Fruit fly (Drosophila melanogaster) whole organism, embryonic: ENCODE measurements around the gene mnd.

Experiments used
- ATbp ChIP-seq: fragments of 200-800 bp; sonication (Bioruptor generic); optimal IDR thresholded peaks from 2 replicates; lab custom pipeline; 2017; ENCODE audit warnings: missing biosample characterization, mild to moderate bottlenecking, missing genetic modification characterization, missing genetic modification reagents
- CG15479 ChIP-seq: fragments of 200-800 bp; sonication (Bioruptor generic); optimal IDR thresholded peaks from 3 replicates; lab custom pipeline; 2019; ENCODE audit warnings: missing biosample characterization, mild to moderate bottlenecking, missing genetic modification characterization, moderate library complexity
- CG4360 ChIP-seq: fragments of 200-800 bp; sonication (Bioruptor generic); IDR thresholded peaks from 2 replicates; pipeline ENCODE4 v1.3.6; 2022; ENCODE audit warnings: missing biosample characterization, missing genetic modification characterization
- D ChIP-seq, 2 experiments: fragments of 200-800 bp in 1 of 2; fragments of >200 bp in 1 of 2; sonication (Bioruptor generic) in 1 of 2; optimal IDR thresholded peaks; 2 replicates in 1 of 2; 3 replicates in 1 of 2; lab custom pipeline; 2017; ENCODE audit warnings: mild to moderate bottlenecking in 1 of 2, missing biosample characterization in 1 of 2, missing genetic modification characterization in 1 of 2, missing genetic modification reagents in 1 of 2
- HmgD ChIP-seq: fragments of 200-800 bp; sonication (Bioruptor generic); optimal IDR thresholded peaks from 3 replicates; lab custom pipeline; 2016; ENCODE audit warnings: missing biosample characterization, missing genetic modification characterization
- Mad ChIP-seq: fragments of 200-800 bp; sonication (Bioruptor generic); optimal IDR thresholded peaks from 2 replicates; lab custom pipeline; 2016; ENCODE audit warnings: missing biosample characterization, missing genetic modification characterization
- Pdp1 ChIP-seq, 2 experiments: fragments of 200-800 bp; sonication (Bioruptor generic); optimal IDR thresholded peaks; 3 replicates each; lab custom pipeline; 2016; ENCODE audit warnings: missing biosample characterization in 2 of 2, missing genetic modification characterization in 2 of 2, mild to moderate bottlenecking in 1 of 2, moderate library complexity in 1 of 2
- Xrp1 ChIP-seq: fragments of 200-800 bp; sonication (Bioruptor generic); IDR thresholded peaks from 2 replicates; pipeline ENCODE4 v1.3.6; 2022; ENCODE audit warnings: missing biosample characterization, missing genetic modification characterization
- cad ChIP-seq: fragments of >200 bp; optimal IDR thresholded peaks from 2 replicates; lab custom pipeline; 2017; ENCODE audit warnings: missing biosample characterization, missing genetic modification characterization
- chn ChIP-seq: fragments of 200-800 bp; sonication (Bioruptor generic); optimal IDR thresholded peaks from 2 replicates; lab custom pipeline; 2016; ENCODE audit warnings: missing biosample characterization, missing genetic modification characterization
- insv ChIP-seq, 2 experiments: fragments of 200-800 bp; sonication (Bioruptor generic); optimal IDR thresholded peaks; 3 replicates each; lab custom pipeline; 2016 to 2018; ENCODE audit warnings: missing biosample characterization in 2 of 2, missing genetic modification characterization in 2 of 2
- tll ChIP-seq, 2 experiments: fragments of 200-800 bp in 1 of 2; fragments of >200 bp in 1 of 2; sonication (Bioruptor generic) in 1 of 2; optimal IDR thresholded peaks; 2 replicates each; lab custom pipeline; 2017 to 2019; ENCODE audit warnings: missing biosample characterization in 2 of 2, missing genetic modification characterization in 2 of 2, mild to moderate bottlenecking in 1 of 2, moderate library complexity in 1 of 2
- twi ChIP-seq: fragments of 200-800 bp; optimal IDR thresholded peaks from 2 replicates; lab custom pipeline; 2019; ENCODE audit warnings: missing biosample characterization, mild to moderate bottlenecking, missing genetic modification characterization, moderate library complexity
- zen ChIP-seq: fragments of 200-800 bp; sonication (Bioruptor generic); optimal IDR thresholded peaks from 3 replicates; lab custom pipeline; 2018; ENCODE audit warnings: missing biosample characterization, mild to moderate bottlenecking, missing genetic modification characterization, moderate library complexity

mnd gene

DNA sequence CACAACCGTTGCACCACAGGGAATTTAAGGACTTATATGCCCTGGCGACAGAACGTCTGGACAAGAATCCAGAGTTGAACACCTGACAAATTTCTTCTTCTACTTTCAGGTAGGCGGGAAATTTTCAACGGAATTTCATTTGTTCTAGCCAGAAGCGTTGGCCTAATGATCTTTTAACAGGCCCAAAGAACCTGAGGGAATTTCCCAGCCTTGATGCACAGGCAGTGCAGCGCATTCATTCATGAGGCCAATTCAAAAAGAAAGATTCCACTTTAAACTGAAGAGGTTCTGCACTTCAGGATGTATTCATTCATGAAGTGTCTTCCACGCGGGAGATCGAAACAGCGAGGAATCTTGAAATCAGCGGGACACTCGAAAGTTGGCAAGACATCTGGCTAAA, 54.6 kb downstream of the mnd start:
- no peak for TF ChIP-seq Pdp1 (GFP tag; optimal IDR thresholded peaks at IDR 0.05; lab: Kevin White, UChicago)
- TF ChIP-seq ATbp, result no peak
- TF ChIP-seq chn (GFP tag; lab: Kevin White, UChicago), result no peak
- no peak for TF ChIP-seq Xrp1 (GFP tag; lab: Robert Waterston, UW)
- peak; percentile 97 for TF ChIP-seq zen (tag; lab: Kevin White, UChicago)
- TF ChIP-seq insv (GFP tag; optimal IDR thresholded peaks at IDR 0.05; lab: Kevin White, UChicago), result peak in 1 of 2 experiments; percentile 24
- TF ChIP-seq tll (GFP tag; optimal IDR thresholded peaks at IDR 0.05; lab: Kevin White, UChicago), result peak in 1 of 2 experiments; percentile 18
- no peak for TF ChIP-seq cad (GFP tag; lab: Kevin White, UChicago)
- no peak for TF ChIP-seq Mad
- TF ChIP-seq twi (tag; lab: Kevin White, UChicago), result peak; percentile 71

DNA sequence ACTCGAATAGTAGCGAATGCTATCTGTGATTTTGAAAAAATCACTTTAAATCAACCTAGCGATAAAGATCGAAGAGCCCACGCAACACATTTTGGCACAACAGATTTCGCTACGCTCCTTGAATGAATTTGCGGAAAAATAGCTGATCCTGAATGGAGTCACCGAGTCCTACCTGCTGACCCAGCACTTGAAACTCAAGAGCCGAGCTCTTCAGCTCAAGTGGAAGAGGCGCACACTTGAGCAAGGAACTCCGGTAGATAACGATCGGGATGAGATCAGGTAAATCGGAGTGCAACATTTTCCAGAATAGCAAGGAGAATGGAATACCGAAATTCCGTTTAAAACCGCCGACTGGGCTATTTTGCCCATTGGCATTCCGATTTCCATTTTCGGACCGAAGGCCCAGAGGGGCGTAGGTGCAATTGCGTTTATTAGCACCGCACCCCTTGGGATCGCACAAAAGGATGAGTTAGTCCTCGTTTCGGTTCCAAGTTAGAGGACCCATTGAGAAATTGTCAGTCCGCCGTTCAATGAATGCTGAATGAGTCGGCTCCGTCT, 55.5 kb downstream of the mnd start:
- TF ChIP-seq CG15479 (GFP tag; lab: Kevin White, UChicago) (peak; percentile 93), zen (tag; lab: Kevin White, UChicago) (peak; percentile 83), insv (GFP tag; optimal IDR thresholded peaks at IDR 0.05; lab: Kevin White, UChicago) (peak in 1 of 2 experiments; percentile 48), cad (GFP tag; lab: Kevin White, UChicago) (peak; percentile 61), D (optimal IDR thresholded peaks at IDR 0.05; lab: Kevin White, UChicago) (peak; percentile 1), D (GFP tag; optimal IDR thresholded peaks at IDR 0.05; lab: Kevin White, UChicago) (no peak), HmgD (GFP tag; lab: Kevin White, UChicago) (no peak), CG4360 (GFP tag; lab: Robert Waterston, UW) (no peak), tll (GFP tag; optimal IDR thresholded peaks at IDR 0.05; lab: Kevin White, UChicago) (peak in 1 of 2 experiments; percentile 68)
